Fruit fly (Drosophila melanogaster): Measurements from ENCODE around the gene CycY.

CycY gene

dm6 chr2L:11816376-11816775 lies 2.8 kb upstream of the CycY start (continued):
- TF ChIP-seq CG15479 (GFP tag; optimal IDR thresholded peaks at IDR 0.05): peak; percentile 74
- TF ChIP-seq gt (GFP tag; IDR thresholded peaks at IDR 0.05): peak; percentile 86
- 0 out of 3 replicates have a peak, but pooled peaks have one; percentile 21 for TF ChIP-seq HLH4C (GFP tag; IDR thresholded peaks at IDR 0.05; ENCODE audit: partially characterized antibody)
- peak; percentile 92 for TF ChIP-seq da (GFP tag; optimal IDR thresholded peaks at IDR 0.05)
- peak; percentile 95 for TF ChIP-seq CG9727 (GFP tag; optimal IDR thresholded peaks at IDR 0.05)
- TF ChIP-seq Ets97D (GFP tag; optimal IDR thresholded peaks at IDR 0.05): peak; percentile 99
- peak; percentile 96 for TF ChIP-seq kni (GFP tag; optimal IDR thresholded peaks at IDR 0.05)
- TF ChIP-seq CG17361 (GFP tag; IDR thresholded peaks at IDR 0.05): peak; percentile 92
- peak; percentile 72 for TF ChIP-seq CG12299 (tag; optimal IDR thresholded peaks at IDR 0.05)
- peak; percentile 83 for TF ChIP-seq pfk (GFP tag; optimal IDR thresholded peaks at IDR 0.05)
- no peak for TF ChIP-seq mld (GFP tag; IDR thresholded peaks at IDR 0.05; ENCODE audit: partially characterized antibody)
- TF ChIP-seq pzg (GFP tag; optimal IDR thresholded peaks at IDR 0.05): peak; percentile 18
- TF ChIP-seq CG6654 (GFP tag; optimal IDR thresholded peaks at IDR 0.05): peak; percentile 92
- no peak for TF ChIP-seq hkb (optimal IDR thresholded peaks at IDR 0.05)
- TF ChIP-seq hkb (GFP tag; IDR thresholded peaks at IDR 0.05): peak; percentile 94
- peak; percentile 66; the same call in 2 of the 3 replicates for TF ChIP-seq Opbp (GFP tag; IDR thresholded peaks at IDR 0.05; ENCODE audit: partially characterized antibody)
- no peak for TF ChIP-seq Doc3 (GFP tag; IDR thresholded peaks at IDR 0.05; ENCODE audit: partially characterized antibody)
- peak; percentile 90 for TF ChIP-seq Nf-YA (GFP tag; IDR thresholded peaks at IDR 0.05)
- peak; percentile 1 for TF ChIP-seq Dp (GFP tag; optimal IDR thresholded peaks at IDR 0.05)
- peak; percentile 88 for TF ChIP-seq Hey (tag; optimal IDR thresholded peaks at IDR 0.05)
- peak; percentile 80 for TF ChIP-seq B-H2 (GFP tag; optimal IDR thresholded peaks at IDR 0.05)
- TF ChIP-seq mam (GFP tag; optimal IDR thresholded peaks at IDR 0.05): peak; percentile 79
- peak; percentile 91 for TF ChIP-seq Chrac-16 (GFP tag; optimal IDR thresholded peaks at IDR 0.05)
- peak; percentile 89 for TF ChIP-seq twi (tag; optimal IDR thresholded peaks at IDR 0.05)
- TF ChIP-seq CG7745 (tag; optimal IDR thresholded peaks at IDR 0.05): no peak
- peak; percentile 75 for TF ChIP-seq Nf-YB (GFP tag; optimal IDR thresholded peaks at IDR 0.05)
- peak; percentile 74 for TF ChIP-seq CG15073 (GFP tag; optimal IDR thresholded peaks at IDR 0.05)
- peak; percentile 92 for TF ChIP-seq TFAM (GFP tag; optimal IDR thresholded peaks at IDR 0.05)
- TF ChIP-seq CG16779 (GFP tag; IDR thresholded peaks at IDR 0.05): peak; percentile 87
- TF ChIP-seq CG16815 (GFP tag; optimal IDR thresholded peaks at IDR 0.05): peak; percentile 91
- TF ChIP-seq inv (GFP tag; IDR thresholded peaks at IDR 0.05; ENCODE audit: partially characterized antibody): 0 out of 2 replicates have a peak, but pooled peaks have one; percentile 19
- TF ChIP-seq CG11504 (tag; optimal IDR thresholded peaks at IDR 0.05): peak; percentile 87
- peak; percentile 96 for TF ChIP-seq CG33557 (GFP tag; optimal IDR thresholded peaks at IDR 0.05)
- peak; percentile 100 for TF ChIP-seq HLHmδ (GFP tag; optimal IDR thresholded peaks at IDR 0.05)
- peak; percentile 90 for TF ChIP-seq nmo (GFP tag; optimal IDR thresholded peaks at IDR 0.05)
- TF ChIP-seq NK7.1 (GFP tag; optimal IDR thresholded peaks at IDR 0.05): peak; percentile 94
- TF ChIP-seq disco-r (GFP tag; optimal IDR thresholded peaks at IDR 0.05): peak; percentile 94
- peak; percentile 76 for TF ChIP-seq CG4404 (GFP tag; IDR thresholded peaks at IDR 0.05)
- peak; percentile 90 for TF ChIP-seq crol (GFP tag; IDR thresholded peaks at IDR 0.05)
- peak; percentile 74 for TF ChIP-seq fd3F (GFP tag; optimal IDR thresholded peaks at IDR 0.05)
- peak; percentile 98 for TF ChIP-seq CG6765 (GFP tag; optimal IDR thresholded peaks at IDR 0.05)
- TF ChIP-seq CG13624 (GFP tag; optimal IDR thresholded peaks at IDR 0.05): peak; percentile 90
- peak; percentile 43; the same call in 1 of the 2 replicates for TF ChIP-seq Taf1 (GFP tag; IDR thresholded peaks at IDR 0.05)
- peak; percentile 76 for TF ChIP-seq seq (GFP tag; IDR thresholded peaks at IDR 0.05)
- peak; percentile 91 for TF ChIP-seq gsb-n (tag; optimal IDR thresholded peaks at IDR 0.05)
- TF ChIP-seq Nf-YC (tag; optimal IDR thresholded peaks at IDR 0.05): peak; percentile 72
- TF ChIP-seq CG33213 (GFP tag; optimal IDR thresholded peaks at IDR 0.05): peak; percentile 98
- TF ChIP-seq CG9437 (GFP tag; optimal IDR thresholded peaks at IDR 0.05): peak; percentile 87
- peak; percentile 68 for TF ChIP-seq wdn (GFP tag; IDR thresholded peaks at IDR 0.05)
- TF ChIP-seq ash1 (GFP tag; optimal IDR thresholded peaks at IDR 0.05): peak; percentile 84

All from whole organism, embryonic.